Fruit fly (Drosophila melanogaster) whole organism, prepupa: ENCODE measurements around the gene CG11342.

Experiments
- CG34406 ChIP-seq: fragments of 200-800 bp; sonication (Bioruptor generic); optimal IDR thresholded peaks from 3 replicates; lab custom pipeline; 2016; ENCODE audit warnings: missing biosample characterization, missing genetic modification characterization
- CG3919 ChIP-seq: fragments of 200-800 bp; sonication (Bioruptor generic); optimal IDR thresholded peaks from 3 replicates; lab custom pipeline; 2016; ENCODE audit warnings: missing biosample characterization, missing genetic modification characterization
- CG6163 ChIP-seq: fragments of 200-800 bp; sonication (Bioruptor generic); IDR thresholded peaks from 3 replicates; pipeline ENCODE4 v1.3.6; 2022; ENCODE audit warnings: missing biosample characterization, missing genetic modification characterization
- CG6854 ChIP-seq: fragments of 200-800 bp; sonication (Bioruptor generic); optimal IDR thresholded peaks from 2 replicates; lab custom pipeline; 2017; ENCODE audit warnings: missing biosample characterization, mild to moderate bottlenecking, missing genetic modification characterization
- Eip78C ChIP-seq: fragments of 200-800 bp; sonication (Bioruptor generic); peaks from one replicate; lab custom pipeline; 2016; ENCODE audit warnings: missing biosample characterization, missing genetic modification characterization
- Eip93F ChIP-seq: fragments of 200-800 bp; sonication (Bioruptor generic); optimal IDR thresholded peaks from 2 replicates; lab custom pipeline; 2016; ENCODE audit warnings: missing biosample characterization, mild to moderate bottlenecking, missing genetic modification characterization
- Hr39 ChIP-seq: fragments of 200-800 bp; sonication (Bioruptor generic); optimal IDR thresholded peaks from 2 replicates; lab custom pipeline; 2016; ENCODE audit warnings: missing biosample characterization, missing genetic modification characterization
- Hr4 ChIP-seq: fragments of 200-800 bp; sonication (Bioruptor generic); optimal IDR thresholded peaks from 3 replicates; lab custom pipeline; 2016; ENCODE audit warnings: missing biosample characterization, missing genetic modification characterization
- achi ChIP-seq: fragments of 200-800 bp; sonication (Bioruptor generic); optimal IDR thresholded peaks from 3 replicates; lab custom pipeline; 2016; ENCODE audit warnings: missing biosample characterization, missing genetic modification characterization
- eg ChIP-seq: fragments of 200-800 bp; sonication (Bioruptor generic); IDR thresholded peaks from 3 replicates; pipeline ENCODE4 v1.3.6; 2022; ENCODE audit warnings: missing biosample characterization, missing genetic modification characterization
- spab ChIP-seq: fragments of 200-800 bp; sonication (Bioruptor generic); optimal IDR thresholded peaks from 2 replicates; lab custom pipeline; 2017; ENCODE audit warnings: missing biosample characterization, mild to moderate bottlenecking, missing genetic modification characterization, missing genetic modification reagents
- ss ChIP-seq, 2 experiments: fragments of 200-800 bp; sonication (Bioruptor generic); optimal IDR thresholded peaks; 2 replicates in 1 of 2; 3 replicates in 1 of 2; lab custom pipeline; 2017 to 2018; ENCODE audit warnings: mild to moderate bottlenecking in 2 of 2, missing biosample characterization in 2 of 2, missing genetic modification characterization in 2 of 2, moderate library complexity in 1 of 2

dm6 chr3L:4371978-4372377 is 4.7 kb upstream of the CG11342 start:
- no peak for TF ChIP-seq spab (GFP tag; lab: Kevin White, UChicago)
- TF ChIP-seq achi (GFP tag; lab: Kevin White, UChicago): no peak
- no peak for TF ChIP-seq CG34406
- TF ChIP-seq Hr4 (GFP tag; lab: Kevin White, UChicago): no peak
- no peak for TF ChIP-seq CG3919 (GFP tag; lab: Kevin White, UChicago)
- no peak for TF ChIP-seq Eip78C (GFP tag; lab: Kevin White, UChicago)
- TF ChIP-seq Hr39: no peak
- no peak for TF ChIP-seq Eip93F
- no peak for TF ChIP-seq ss (GFP tag; optimal IDR thresholded peaks at IDR 0.05; lab: Kevin White, UChicago)
- TF ChIP-seq eg (GFP tag; lab: Robert Waterston, UW): no peak
- no peak for TF ChIP-seq CG6854 (GFP tag; lab: Kevin White, UChicago)
- no peak for TF ChIP-seq CG6163
